Worm (Caenorhabditis elegans) whole organism, young adult: Measurements from ENCODE around the gene col-148.

Experiments
- B0019.2 ChIP-seq: fragments of 200-800 bp; sonication (Bioruptor generic); conservative IDR thresholded peaks from 2 replicates; pipeline ENCODE4 v1.3.6; 2022; ENCODE audit warnings: missing genetic modification reagents, missing genetic modification characterization, missing compliant biosample characterization
- B0035.1 ChIP-seq: sonication (generic microtip); optimal IDR thresholded peaks from 2 replicates; lab custom pipeline; 2016; ENCODE audit warnings: missing genetic modification characterization, mild to moderate bottlenecking, missing compliant biosample characterization, missing genotype, missing genetic modification reagents
- D2030.7 ChIP-seq: fragments of 200-800 bp; sonication (Bioruptor generic); IDR thresholded peaks from 2 replicates; pipeline ENCODE4 v1.3.6; 2022; ENCODE audit warnings: missing genetic modification reagents, missing genetic modification characterization, missing compliant biosample characterization
- F52B5.7 ChIP-seq: sonication (generic microtip); optimal IDR thresholded peaks from 2 replicates; lab custom pipeline; 2016; ENCODE audit warnings: mild to moderate bottlenecking, missing genetic modification characterization, missing compliant biosample characterization
- K11D2.4 ChIP-seq: fragments of 200-800 bp; sonication (Bioruptor generic); IDR thresholded peaks from 2 replicates; pipeline ENCODE4 v1.3.6; 2022; ENCODE audit warnings: missing genetic modification reagents, missing genetic modification characterization, missing compliant biosample characterization
- T26A5.8 ChIP-seq: sonication (generic microtip); optimal IDR thresholded peaks from 2 replicates; lab custom pipeline; 2016; ENCODE audit warnings: missing genetic modification characterization, missing compliant biosample characterization
- Y56A3A.18 ChIP-seq: fragments of 200-800 bp; sonication (Bioruptor generic); IDR thresholded peaks from 2 replicates; pipeline ENCODE4 v1.3.6; 2022; ENCODE audit warnings: missing genetic modification reagents, missing genetic modification characterization, missing compliant biosample characterization
- Y79H2A.3 ChIP-seq: fragments of 200-800 bp; sonication (Bioruptor generic); conservative IDR thresholded peaks from 2 replicates; pipeline ENCODE4 v1.3.6; 2022; ENCODE audit warnings: missing genetic modification reagents, missing genetic modification characterization, missing compliant biosample characterization
- ama-1 ChIP-seq, 3 experiments: fragments of 150-350 bp in 1 of 3; sonication (generic microtip) in 2 of 3; optimal IDR thresholded peaks; 2 replicates each; lab custom pipeline; 2014 to 2018; ENCODE audit warnings: missing biosample characterization in 2 of 3, missing genetic modification characterization in 2 of 3, missing genetic modification reagents in 2 of 3
- aptf-2 ChIP-seq: fragments of 200-800 bp; sonication (Bioruptor generic); conservative IDR thresholded peaks from 2 replicates; pipeline ENCODE4 v1.3.6; 2022; ENCODE audit warnings: missing genetic modification reagents, missing genetic modification characterization, missing compliant biosample characterization
- aptf-3 ChIP-seq: fragments of 200-800 bp; sonication (Bioruptor generic); IDR thresholded peaks from 2 replicates; pipeline ENCODE4 v1.3.6; 2022; ENCODE audit warnings: missing genetic modification characterization, missing compliant biosample characterization
- cebp-2 ChIP-seq: fragments of 200-800 bp; sonication (Bioruptor generic); IDR thresholded peaks from 2 replicates; pipeline ENCODE4 v1.3.6; 2022; ENCODE audit warnings: missing genetic modification characterization, missing compliant biosample characterization
- ceh-91 ChIP-seq: fragments of 200-800 bp; sonication (Bioruptor generic); IDR thresholded peaks from 2 replicates; pipeline ENCODE4 v1.3.6; 2022; ENCODE audit warnings: missing genetic modification reagents, missing genetic modification characterization, missing compliant biosample characterization
- dox-1 ChIP-seq: fragments of 200-800 bp; sonication (Bioruptor generic); IDR thresholded peaks from 2 replicates; pipeline ENCODE4 v1.3.6; 2022; ENCODE audit warnings: missing genetic modification reagents, missing genetic modification characterization, missing compliant biosample characterization
- dpff-1 ChIP-seq: sonication (generic microtip); optimal IDR thresholded peaks from 2 replicates; lab custom pipeline; 2017; ENCODE audit warnings: mild to moderate bottlenecking, missing genetic modification characterization, missing compliant biosample characterization
- dpl-1 ChIP-seq: fragments of 150-350 bp; optimal IDR thresholded peaks from 2 replicates; lab custom pipeline; 2014; ENCODE audit warnings: missing biosample characterization, missing genetic modification reagents, missing genetic modification characterization
- efl-1 ChIP-seq: fragments of 150-350 bp; optimal IDR thresholded peaks from 2 replicates; lab custom pipeline; 2014; ENCODE audit warnings: missing biosample characterization, missing genetic modification reagents, missing genetic modification characterization
- gei-17 ChIP-seq: fragments of 200-800 bp; sonication (Bioruptor generic); optimal IDR thresholded peaks from 2 replicates; lab custom pipeline; 2018; ENCODE audit warnings: mild to moderate bottlenecking, missing genetic modification characterization, missing compliant biosample characterization
- hlh-26 ChIP-seq: fragments of 200-800 bp; sonication (Bioruptor generic); conservative IDR thresholded peaks from 2 replicates; pipeline ENCODE4 v1.3.6; 2022; ENCODE audit warnings: missing genetic modification reagents, missing genetic modification characterization, missing compliant biosample characterization
- hmg-1.2 ChIP-seq: fragments of 200-800 bp; sonication (Bioruptor generic); IDR thresholded peaks from 2 replicates; pipeline ENCODE4 v1.3.6; 2022; ENCODE audit warnings: missing genetic modification reagents, missing genetic modification characterization, missing compliant biosample characterization
- lin-26 ChIP-seq: fragments of 200-800 bp; sonication (Bioruptor generic); IDR thresholded peaks from 2 replicates; pipeline ENCODE4 v1.3.6; 2022; ENCODE audit warnings: missing genetic modification reagents, missing genetic modification characterization, missing compliant biosample characterization
- lir-1 ChIP-seq: fragments of 200-800 bp; sonication (Bioruptor generic); conservative IDR thresholded peaks from 2 replicates; pipeline ENCODE4 v1.3.6; 2022; ENCODE audit warnings: missing genetic modification reagents, missing genetic modification characterization, missing compliant biosample characterization
- lsl-1 ChIP-seq: fragments of 200-800 bp; sonication (Bioruptor generic); optimal IDR thresholded peaks from 2 replicates; lab custom pipeline; 2018; ENCODE audit warnings: mild to moderate bottlenecking, missing genetic modification characterization, moderate library complexity, missing compliant biosample characterization
- madf-10 ChIP-seq: sonication (generic microtip); optimal IDR thresholded peaks from 2 replicates; lab custom pipeline; 2016; ENCODE audit warnings: mild to moderate bottlenecking, missing genetic modification characterization, missing compliant biosample characterization
- madf-3 ChIP-seq: fragments of 200-800 bp; sonication (Bioruptor generic); IDR thresholded peaks from 2 replicates; pipeline ENCODE4 v1.3.6; 2022; ENCODE audit warnings: missing genetic modification reagents, missing genetic modification characterization, missing compliant biosample characterization
- madf-6 ChIP-seq: fragments of 200-800 bp; sonication (Bioruptor generic); IDR thresholded peaks from 2 replicates; pipeline ENCODE4 v1.3.6; 2022; ENCODE audit warnings: missing genetic modification reagents, missing genetic modification characterization, missing compliant biosample characterization
- madf-8 ChIP-seq: fragments of 200-800 bp; sonication (Bioruptor generic); conservative IDR thresholded peaks from 2 replicates; pipeline ENCODE4 v1.3.6; 2022; ENCODE audit warnings: missing genetic modification reagents, missing genetic modification characterization, missing compliant biosample characterization
- mcd-1 ChIP-seq: fragments of 200-800 bp; sonication (Bioruptor generic); IDR thresholded peaks from 2 replicates; pipeline ENCODE4 v1.3.6; 2022; ENCODE audit warnings: missing genetic modification reagents, missing genetic modification characterization, missing compliant biosample characterization
- mxl-1 ChIP-seq: sonication (generic microtip); optimal IDR thresholded peaks from 2 replicates; lab custom pipeline; 2016; ENCODE audit warnings: missing genetic modification characterization, missing compliant biosample characterization
- nhr-120 ChIP-seq: fragments of 200-800 bp; sonication (Bioruptor generic); IDR thresholded peaks from 2 replicates; pipeline ENCODE4 v1.3.6; 2022; ENCODE audit warnings: missing genetic modification characterization, missing compliant biosample characterization
- nhr-179 ChIP-seq: sonication (generic microtip); optimal IDR thresholded peaks from 2 replicates; lab custom pipeline; 2016; ENCODE audit warnings: mild to moderate bottlenecking, missing genetic modification characterization, missing compliant biosample characterization
- nhr-27 ChIP-seq: fragments of 200-800 bp; sonication (Bioruptor generic); optimal IDR thresholded peaks from 2 replicates; lab custom pipeline; 2018; ENCODE audit warnings: mild to moderate bottlenecking, missing genetic modification characterization, moderate library complexity, missing compliant biosample characterization
- nhr-80 ChIP-seq: sonication (generic microtip); optimal IDR thresholded peaks from 2 replicates; lab custom pipeline; 2016; ENCODE audit warnings: missing genetic modification characterization, missing compliant biosample characterization
- nhr-90 ChIP-seq: sonication (generic microtip); optimal IDR thresholded peaks from 2 replicates; lab custom pipeline; 2016; ENCODE audit warnings: missing genotype, mild to moderate bottlenecking, missing genetic modification characterization, missing compliant biosample characterization
- sea-2 ChIP-seq: fragments of 200-800 bp; sonication (Bioruptor generic); IDR thresholded peaks from 2 replicates; pipeline ENCODE4 v1.3.6; 2022; ENCODE audit warnings: missing genetic modification characterization, missing compliant biosample characterization
- snpc-3.4 ChIP-seq: sonication (generic microtip); optimal IDR thresholded peaks from 2 replicates; lab custom pipeline; 2017; ENCODE audit warnings: missing genetic modification characterization, mild to moderate bottlenecking, missing compliant biosample characterization, antibody characterized with exemption, moderate library complexity, missing genotype, missing genetic modification reagents
- sptf-2 ChIP-seq: fragments of 200-800 bp; sonication (Bioruptor generic); optimal IDR thresholded peaks from 2 replicates; lab custom pipeline; 2018; ENCODE audit warnings: mild to moderate bottlenecking, missing genetic modification characterization, missing compliant biosample characterization
- xnd-1 ChIP-seq: sonication (generic microtip); optimal IDR thresholded peaks from 2 replicates; lab custom pipeline; 2016; ENCODE audit warnings: missing genotype, missing genetic modification reagents, missing genetic modification characterization, missing compliant biosample characterization
- ztf-28 ChIP-seq: fragments of 200-800 bp; sonication (Bioruptor generic); IDR thresholded peaks from 2 replicates; pipeline ENCODE4 v1.3.6; 2022; ENCODE audit warnings: missing genetic modification reagents, missing genetic modification characterization, missing compliant biosample characterization
- ztf-6 ChIP-seq: fragments of 200-800 bp; sonication (Bioruptor generic); IDR thresholded peaks from 2 replicates; pipeline ENCODE4 v1.3.6; 2022; ENCODE audit warnings: missing genetic modification reagents, missing genetic modification characterization, missing compliant biosample characterization

col-148 gene

ce11 chrV:10237959-10238444, 3.6 kb upstream of the col-148 start (continued):
- no peak for TF ChIP-seq sptf-2
- no peak for TF ChIP-seq nhr-80 (tag; lab: Kevin White, UChicago)
- no peak for TF ChIP-seq lir-1 (GFP tag; lab: Robert Waterston, UW)
- no peak for TF ChIP-seq mxl-1 (tag; lab: Kevin White, UChicago)
- TF ChIP-seq aptf-3: no peak
- no peak for TF ChIP-seq cebp-2 (GFP tag; lab: Robert Waterston, UW)
- peak; percentile 10 for TF ChIP-seq B0035.1 (tag; lab: Kevin White, UChicago)
- TF ChIP-seq nhr-90: no peak
- peak; percentile 82 for TF ChIP-seq nhr-27
- peak; percentile 93 for TF ChIP-seq dpff-1 (tag; lab: Kevin White, UChicago)
- no peak for TF ChIP-seq sea-2

- TF ChIP-seq K11D2.4 (GFP tag; lab: Robert Waterston, UW) (no peak), F52B5.7 (tag; lab: Kevin White, UChicago) (no peak), dox-1 (GFP tag; lab: Robert Waterston, UW) (peak; percentile 65), lsl-1 (GFP tag; lab: Kevin White, UChicago) (peak; percentile 76), hlh-26 (no peak), B0019.2 (GFP tag; lab: Robert Waterston, UW) (no peak), ztf-28 (0 out of 2 replicates have a peak, but pooled peaks have one; percentile 48), aptf-2 (GFP tag; lab: Robert Waterston, UW) (0 out of 2 replicates have a peak, but pooled peaks have one; percentile 13), T26A5.8 (tag; lab: Kevin White, UChicago) (no peak), mcd-1 (GFP tag; lab: Robert Waterston, UW) (peak; percentile 61), nhr-120 (GFP tag; lab: Robert Waterston, UW) (no peak), hmg-1.2 (GFP tag; lab: Robert Waterston, UW) (peak; percentile 29; the same call in 1 of the 2 replicates), lin-26 (GFP tag; lab: Robert Waterston, UW) (0 out of 2 replicates have a peak, but pooled peaks have one; percentile 7), madf-6 (GFP tag; lab: Robert Waterston, UW) (peak; percentile 64; the same call in 1 of the 2 replicates), dpl-1 (GFP tag; lab: Kevin White, UChicago) (no peak), madf-10 (no peak), nhr-179 (tag; lab: Kevin White, UChicago) (no peak), xnd-1 (tag; lab: Kevin White, UChicago) (peak; percentile 17), efl-1 (GFP tag; lab: Kevin White, UChicago) (peak; percentile 14), madf-8 (GFP tag; lab: Robert Waterston, UW) (peak; percentile 71), madf-3 (GFP tag; lab: Robert Waterston, UW) (peak; percentile 97), ceh-91 (GFP tag; lab: Robert Waterston, UW) (peak; percentile 68), ama-1 (optimal IDR thresholded peaks at IDR 0.05; lab: Kevin White, UChicago) (no peak), ama-1 (GFP tag; optimal IDR thresholded peaks at IDR 0.05; lab: Kevin White, UChicago) (no peak), gei-17 (GFP tag; lab: Kevin White, UChicago) (no peak), Y79H2A.3 (no peak), ztf-6 (GFP tag; lab: Robert Waterston, UW) (no peak), sptf-2 (no peak), D2030.7 (GFP tag; lab: Robert Waterston, UW) (peak; percentile 49; the same call in 1 of the 2 replicates), Y56A3A.18 (GFP tag; lab: Robert Waterston, UW) (no peak), snpc-3.4 (no peak)
These were observed 2.9 kb upstream of the col-148 start, which contains the start of gene fubl-1 for ce11 chrV:10238665-10239064. Gene fubl-1, minus strand, starts transcription at chrV:10238866.
